Fruit fly (Drosophila melanogaster): ENCODE data around the gene bel.

Gene bel

dm6 chr3R:8660661-8661060 lies at the start of gene bel:
Gene bel, minus strand, starts transcription at chr3R:8660761.
- no peak for TF ChIP-seq CG17801 (GFP tag; optimal IDR thresholded peaks at IDR 0.05; ENCODE audit: partially characterized antibody)

dm6 chr3R:8707166-8707565 lies 46.6 kb upstream of the bel start:
- TF ChIP-seq CG17801 (GFP tag; optimal IDR thresholded peaks at IDR 0.05; ENCODE audit: partially characterized antibody), result no peak

- no peak for TF ChIP-seq CG17801 (GFP tag; optimal IDR thresholded peaks at IDR 0.05; ENCODE audit: partially characterized antibody)
These were observed 44.9 kb upstream of the bel start for dm6 chr3R:8705323-8706097.

- TF ChIP-seq CG17801 (GFP tag; optimal IDR thresholded peaks at IDR 0.05; ENCODE audit: partially characterized antibody), result no peak
These were observed 44.1 kb upstream of the bel start for dm6 chr3R:8704669-8705068.

dm6 chr3R:8701197-8701596 lies 40.6 kb upstream of the bel start:
- no peak for TF ChIP-seq CG17801 (GFP tag; optimal IDR thresholded peaks at IDR 0.05; ENCODE audit: partially characterized antibody)

dm6 chr3R:8700660-8701059 lies 40.1 kb upstream of the bel start:
- TF ChIP-seq CG17801 (GFP tag; optimal IDR thresholded peaks at IDR 0.05; ENCODE audit: partially characterized antibody), result no peak

dm6 chr3R:8699230-8699629 lies 38.7 kb upstream of the bel start:
- TF ChIP-seq CG17801 (GFP tag; optimal IDR thresholded peaks at IDR 0.05; ENCODE audit: partially characterized antibody), result no peak

- no peak for TF ChIP-seq CG17801 (GFP tag; optimal IDR thresholded peaks at IDR 0.05; ENCODE audit: partially characterized antibody)
These were observed 37.3 kb upstream of the bel start, which contains the start of gene hb for dm6 chr3R:8697772-8698259. Gene hb, minus strand, starts transcription at chr3R:8697822.

dm6 chr3R:8694110-8694826 lies 33.7 kb upstream of the bel start:
- TF ChIP-seq CG17801 (GFP tag; optimal IDR thresholded peaks at IDR 0.05; ENCODE audit: partially characterized antibody), result no peak

- TF ChIP-seq CG17801 (GFP tag; optimal IDR thresholded peaks at IDR 0.05; ENCODE audit: partially characterized antibody), result no peak
These were observed 25.9 kb upstream of the bel start for dm6 chr3R:8686446-8686845.

dm6 chr3R:8684328-8685177 lies 24.0 kb upstream of the bel start, which contains the start of gene CG44227:
Gene CG44227, minus strand, starts transcription at chr3R:8685176.
- TF ChIP-seq CG17801 (GFP tag; optimal IDR thresholded peaks at IDR 0.05; ENCODE audit: partially characterized antibody), result no peak

dm6 chr3R:8683280-8683679 lies 22.7 kb upstream of the bel start:
- TF ChIP-seq CG17801 (GFP tag; optimal IDR thresholded peaks at IDR 0.05; ENCODE audit: partially characterized antibody), result no peak

- no peak for TF ChIP-seq CG17801 (GFP tag; optimal IDR thresholded peaks at IDR 0.05; ENCODE audit: partially characterized antibody)
These were observed 20.1 kb upstream of the bel start for dm6 chr3R:8680611-8681010.

dm6 chr3R:8679934-8680333 lies 19.4 kb upstream of the bel start, which contains the start of gene CG33325:
Gene CG33325, minus strand, starts transcription at chr3R:8680034.
- TF ChIP-seq CG17801 (GFP tag; optimal IDR thresholded peaks at IDR 0.05; ENCODE audit: partially characterized antibody), result no peak

dm6 chr3R:8676560-8677000 lies 16.0 kb upstream of the bel start, which contains the start of the genes Unc50, CG11755 and CG8043:
Gene Unc50, minus strand, starts transcription at chr3R:8676613.
Gene CG11755, plus strand, starts transcription at chr3R:8676915.
Gene CG8043, plus strand, starts transcription at chr3R:8676915.
- peak; percentile 88 for TF ChIP-seq CG17801 (GFP tag; optimal IDR thresholded peaks at IDR 0.05; ENCODE audit: partially characterized antibody)
